Worm (Caenorhabditis elegans): ENCODE measurements around the gene T05A8.8.

T05A8.8 gene

DNA sequence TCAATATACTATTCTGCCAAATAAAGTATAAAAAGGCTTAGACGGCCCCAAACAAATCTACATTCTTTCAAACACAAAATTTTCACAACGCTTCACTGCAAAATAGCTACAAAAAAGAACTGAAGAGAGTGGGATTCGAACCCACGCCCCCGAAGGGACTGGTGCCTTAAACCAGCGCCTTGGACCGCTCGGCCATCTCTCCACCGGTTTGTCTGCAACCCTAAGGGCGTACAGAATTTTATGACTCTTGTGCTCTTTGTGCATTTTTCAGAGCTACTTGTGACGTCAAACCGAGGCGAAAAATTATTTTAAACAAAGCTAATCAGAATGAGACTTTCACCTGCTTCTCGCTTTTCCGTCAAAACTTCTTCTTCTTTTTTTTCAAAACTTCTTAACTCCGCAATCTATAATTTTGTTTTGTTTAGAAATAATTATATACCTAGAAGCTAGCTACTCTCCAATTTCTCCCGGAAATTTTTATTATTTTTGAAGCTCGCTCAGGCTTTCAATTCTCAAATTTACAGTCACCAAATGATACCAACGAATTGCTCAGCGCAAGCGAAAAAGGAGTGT is at the start of gene T05A8.8:
Gene T05A8.8, plus strand, starts transcription at position 523 of the 573 bp plus-strand sequence.
- TF ChIP-seq F33H1.4 (GFP tag; IDR thresholded peaks at IDR 0.05) (no peak), sea-2 (GFP tag; IDR thresholded peaks at IDR 0.05) (no peak), hmg-1.2 (GFP tag; IDR thresholded peaks at IDR 0.05) (peak; percentile 23; the same call in 1 of the 2 replicates), lin-26 (GFP tag; IDR thresholded peaks at IDR 0.05) (peak; percentile 50; the same call in 1 of the 2 replicates), hsf-1 (GFP tag; IDR thresholded peaks at IDR 0.05) (0 out of 2 replicates have a peak, but pooled peaks have one; percentile 15), attf-5 (GFP tag; optimal IDR thresholded peaks at IDR 0.05) (no peak), pbrm-1 (GFP tag; IDR thresholded peaks at IDR 0.05) (no peak), rpc-1 (optimal IDR thresholded peaks at IDR 0.05) (peak; percentile 48), rpc-1 (tag; optimal IDR thresholded peaks at IDR 0.05) (peak; percentile 74), hmg-20 (GFP tag; IDR thresholded peaks at IDR 0.05) (no peak), die-1 (tag; optimal IDR thresholded peaks at IDR 0.05) (no peak), rcor-1 (GFP tag; IDR thresholded peaks at IDR 0.05) (no peak), madf-6 (GFP tag; IDR thresholded peaks at IDR 0.05) (peak; percentile 32; the same call in 1 of the 2 replicates), ceh-91 (GFP tag; IDR thresholded peaks at IDR 0.05) (no peak), nhr-120 (GFP tag; IDR thresholded peaks at IDR 0.05) (0 out of 2 replicates have a peak, but pooled peaks have one; percentile 40), F39B2.1 (GFP tag; IDR thresholded peaks at IDR 0.05) (no peak), fkh-3 (tag; optimal IDR thresholded peaks at IDR 0.05) (no peak), lin-35 (GFP tag; optimal IDR thresholded peaks at IDR 0.05) (no peak), D2030.7 (GFP tag; IDR thresholded peaks at IDR 0.05) (peak; percentile 45), rec-8 (tag; optimal IDR thresholded peaks at IDR 0.05) (no peak), ama-1 (optimal IDR thresholded peaks at IDR 0.05) (no peak), ama-1 (GFP tag; optimal IDR thresholded peaks at IDR 0.05) (no peak), somi-1 (GFP tag; optimal IDR thresholded peaks at IDR 0.05) (no peak), hrde-1 (tag; optimal IDR thresholded peaks at IDR 0.05; ENCODE audit: borderline replicate concordance) (no peak), atf-7 (tag; optimal IDR thresholded peaks at IDR 0.05) (no peak), snpc-4 (GFP tag; optimal IDR thresholded peaks at IDR 0.05) (no peak), snpc-4 (tag; optimal IDR thresholded peaks at IDR 0.05) (no peak), tbp1 (GFP tag; optimal IDR thresholded peaks at IDR 0.05) (peak; percentile 86), nfyb-1 (GFP tag; IDR thresholded peaks at IDR 0.05) (0 out of 2 replicates have a peak, but pooled peaks have one; percentile 14), hlh-26 (GFP tag; conservative IDR thresholded peaks at IDR 0.05) (no peak), aptf-3 (GFP tag; IDR thresholded peaks at IDR 0.05) (no peak), attf-3 (GFP tag; conservative IDR thresholded peaks at IDR 0.05) (no peak), Y53F4B.3 (GFP tag; IDR thresholded peaks at IDR 0.05) (no peak), Y79H2A.3 (GFP tag; conservative IDR thresholded peaks at IDR 0.05) (no peak), ztf-26 (tag; optimal IDR thresholded peaks at IDR 0.05) (no peak)

DNA sequence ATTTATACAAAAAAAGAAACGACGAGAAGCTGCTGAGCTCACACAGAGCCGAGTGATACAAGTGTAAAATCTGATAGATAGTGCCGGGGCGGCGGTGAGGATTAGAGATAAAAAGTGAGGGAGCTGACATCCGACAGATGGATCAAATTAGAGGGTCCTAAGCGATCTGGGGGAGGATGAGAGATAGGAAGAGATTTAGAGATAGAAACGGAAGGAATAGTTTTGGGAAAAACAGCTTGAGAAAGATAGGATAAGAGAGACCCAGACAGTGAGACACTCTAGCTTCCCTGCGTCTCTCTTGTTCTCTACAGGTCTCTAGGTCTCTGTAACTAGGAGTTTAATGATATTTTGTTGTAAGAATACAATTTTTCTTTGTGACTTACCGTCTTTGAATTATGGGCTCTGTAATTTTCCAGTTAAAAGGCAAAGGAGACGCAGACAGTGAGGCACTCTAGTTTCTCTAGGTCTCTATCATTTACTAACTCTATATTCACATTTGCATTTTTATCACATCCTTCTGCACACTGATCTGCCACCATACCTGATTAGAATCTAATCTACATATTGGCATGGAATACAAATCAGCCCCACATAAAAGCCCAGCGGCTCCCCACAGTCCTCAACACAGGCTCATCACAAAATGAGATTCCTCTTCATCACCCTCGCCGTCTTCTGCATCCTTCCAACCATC is 49.3 kb upstream of the T05A8.8 start, which contains the start of the genes sup-9 and nspf-1:
Gene sup-9, minus strand, starts transcription at position 43 of the 691 bp plus-strand sequence.
Gene nspf-1, plus strand, starts transcription at position 641 of the 691 bp plus-strand sequence.
- TF ChIP-seq Y79H2A.3 (GFP tag; conservative IDR thresholded peaks at IDR 0.05) (no peak), lin-35 (GFP tag; optimal IDR thresholded peaks at IDR 0.05) (no peak), aptf-2 (GFP tag; conservative IDR thresholded peaks at IDR 0.05) (no peak), madf-8 (GFP tag; conservative IDR thresholded peaks at IDR 0.05) (no peak), Y67H2A.10 (GFP tag; conservative IDR thresholded peaks at IDR 0.05) (no peak), lag-1 (GFP tag; IDR thresholded peaks at IDR 0.05) (no peak), C06A6.2 (GFP tag; conservative IDR thresholded peaks at IDR 0.05) (no peak), ceh-27 (GFP tag; optimal IDR thresholded peaks at IDR 0.05) (no peak), ztf-22 (GFP tag; optimal IDR thresholded peaks at IDR 0.05) (no peak), F49E8.2 (tag; optimal IDR thresholded peaks at IDR 0.05; ENCODE audit: insufficient read depth) (no peak), ceh-58 (GFP tag; IDR thresholded peaks at IDR 0.05) (no peak), zfh-2 (GFP tag; conservative IDR thresholded peaks at IDR 0.05) (no peak), ets-4 (GFP tag; optimal IDR thresholded peaks at IDR 0.05) (no peak), F57A8.1 (GFP tag; optimal IDR thresholded peaks at IDR 0.05) (no peak), F55B11.4 (tag; optimal IDR thresholded peaks at IDR 0.05; ENCODE audit: borderline replicate concordance, insufficient read depth) (no peak), Y53F4B.3 (GFP tag; IDR thresholded peaks at IDR 0.05) (no peak), lsl-1 (GFP tag; optimal IDR thresholded peaks at IDR 0.05) (no peak)

Data from whole organism, young adult.